Worm (Caenorhabditis elegans): Measurements from ENCODE around the gene str-33.

Gene str-33

DNA sequence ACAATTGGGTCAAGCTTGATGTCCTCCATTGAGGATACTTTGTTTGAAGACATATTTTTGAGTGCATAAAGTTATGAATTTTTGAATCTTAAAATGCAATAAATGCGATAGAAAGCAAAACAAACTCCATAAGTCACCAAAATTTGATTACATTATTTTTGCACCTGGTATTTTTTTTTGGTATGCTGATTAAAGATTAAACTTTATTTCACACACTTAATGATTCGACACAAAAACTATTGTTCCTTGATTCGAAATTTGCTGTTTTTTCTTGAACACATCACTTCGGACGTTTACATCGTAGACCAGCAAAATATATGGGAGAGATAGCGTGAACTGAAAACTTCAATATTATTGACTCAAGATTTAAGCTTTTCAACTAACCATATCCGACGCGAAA lies 11.9 kb downstream of the str-33 start, which contains the start of gene srg-61:
Gene srg-61 (minus strand): TSS at position 101 of the 400 bp plus-strand sequence.
- TF ChIP-seq F52B5.7 (tag; optimal IDR thresholded peaks at IDR 0.05) (no peak), ama-1 (optimal IDR thresholded peaks at IDR 0.05) (no peak), ama-1 (GFP tag; optimal IDR thresholded peaks at IDR 0.05) (no peak), K12H6.12 (tag; optimal IDR thresholded peaks at IDR 0.05) (no peak), zfh-2 (GFP tag; conservative IDR thresholded peaks at IDR 0.05) (no peak), ztf-3 (GFP tag; optimal IDR thresholded peaks at IDR 0.05) (no peak), F33H1.4 (GFP tag; IDR thresholded peaks at IDR 0.05) (no peak), B0035.1 (tag; optimal IDR thresholded peaks at IDR 0.05) (no peak), ets-4 (GFP tag; optimal IDR thresholded peaks at IDR 0.05) (no peak), bed-2 (GFP tag; IDR thresholded peaks at IDR 0.05) (no peak), chd-7 (tag; optimal IDR thresholded peaks at IDR 0.05) (no peak), T26A5.8 (tag; optimal IDR thresholded peaks at IDR 0.05) (no peak), lin-26 (GFP tag; IDR thresholded peaks at IDR 0.05) (no peak), mel-28 (tag; optimal IDR thresholded peaks at IDR 0.05; ENCODE audit: borderline replicate concordance) (no peak), let-526 (GFP tag; IDR thresholded peaks at IDR 0.05) (no peak), ZK185.1 (tag; optimal IDR thresholded peaks at IDR 0.05; ENCODE audit: poor library complexity, severe bottlenecking) (no peak), Y56A3A.18 (GFP tag; IDR thresholded peaks at IDR 0.05) (no peak), sdz-38 (tag; optimal IDR thresholded peaks at IDR 0.05) (no peak), dpl-1 (GFP tag; optimal IDR thresholded peaks at IDR 0.05) (no peak), cebp-2 (GFP tag; IDR thresholded peaks at IDR 0.05) (no peak)

DNA sequence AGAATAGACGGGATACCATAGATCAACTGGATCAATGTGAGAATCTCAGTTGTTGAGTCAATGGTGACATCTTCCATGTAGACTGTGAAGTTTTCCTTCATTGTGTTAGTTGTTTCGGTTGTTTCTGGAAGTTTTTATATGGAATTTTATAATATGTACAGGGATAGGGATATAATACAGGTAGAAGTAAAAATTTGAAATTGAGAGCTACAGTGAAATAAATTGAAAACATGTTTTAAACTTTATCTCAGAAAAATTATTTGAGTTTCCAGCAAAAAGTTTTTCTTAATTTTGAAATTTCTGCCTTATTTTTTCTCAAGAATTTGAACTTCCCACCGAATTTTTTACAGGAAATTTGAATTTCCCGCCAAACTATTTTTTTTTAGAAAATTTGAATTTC lies 14.0 kb downstream of the str-33 start, which contains the start of gene srg-62:
Gene srg-62 (minus strand): TSS at position 101 of the 400 bp plus-strand sequence.
- TF ChIP-seq madf-10 (tag; optimal IDR thresholded peaks at IDR 0.05) = no peak
- no peak for TF ChIP-seq F57A8.1 (GFP tag; optimal IDR thresholded peaks at IDR 0.05)
- TF ChIP-seq ztf-25 (GFP tag; IDR thresholded peaks at IDR 0.05) = no peak
- no peak for TF ChIP-seq pha-4 (tag; optimal IDR thresholded peaks at IDR 0.05)
- TF ChIP-seq madf-8 (GFP tag; conservative IDR thresholded peaks at IDR 0.05) = no peak
- TF ChIP-seq mxl-1 (tag; optimal IDR thresholded peaks at IDR 0.05) = no peak
- TF ChIP-seq tbx-9 (tag; optimal IDR thresholded peaks at IDR 0.05; ENCODE audit: borderline replicate concordance) = no peak
- no peak for TF ChIP-seq ccch-3 (GFP tag; optimal IDR thresholded peaks at IDR 0.05)
- TF ChIP-seq tbp1 (GFP tag; optimal IDR thresholded peaks at IDR 0.05) = no peak

DNA sequence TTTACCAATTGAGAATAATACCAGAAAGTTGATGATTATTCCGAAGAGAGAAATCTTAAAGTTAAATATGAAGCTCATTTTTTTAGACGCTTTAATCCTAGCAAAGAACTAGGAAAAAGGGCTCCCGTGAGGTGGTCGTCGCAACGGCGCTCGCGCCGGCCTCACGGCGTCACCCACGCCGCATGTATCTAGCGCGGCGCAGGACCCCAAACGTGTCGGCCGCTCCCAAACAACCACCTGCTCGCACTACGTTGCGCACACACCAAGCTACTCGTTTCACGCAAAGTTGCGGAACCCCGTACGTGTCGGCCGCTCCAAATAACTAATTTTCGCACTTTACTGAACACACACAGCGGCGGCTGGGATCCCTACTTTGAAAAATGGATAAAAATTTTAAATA lies 18.1 kb downstream of the str-33 start:
- TF ChIP-seq ceh-27 (GFP tag; optimal IDR thresholded peaks at IDR 0.05) (no peak), snpc-4 (GFP tag; optimal IDR thresholded peaks at IDR 0.05) (no peak), snpc-4 (tag; optimal IDR thresholded peaks at IDR 0.05) (peak in 1 of 4 experiments; percentile 71), madf-10 (tag; optimal IDR thresholded peaks at IDR 0.05) (no peak), D2030.7 (GFP tag; IDR thresholded peaks at IDR 0.05) (no peak), F49E8.2 (tag; optimal IDR thresholded peaks at IDR 0.05; ENCODE audit: insufficient read depth) (no peak), rec-8 (tag; optimal IDR thresholded peaks at IDR 0.05) (no peak), rpc-1 (optimal IDR thresholded peaks at IDR 0.05) (no peak), rpc-1 (tag; optimal IDR thresholded peaks at IDR 0.05) (no peak), zfh-2 (GFP tag; conservative IDR thresholded peaks at IDR 0.05) (no peak; the same call in 1 of the 2 replicates), nfyb-1 (GFP tag; IDR thresholded peaks at IDR 0.05) (0 out of 2 replicates have a peak, but pooled peaks have one; percentile 28), egrh-3 (GFP tag; IDR thresholded peaks at IDR 0.05) (peak; percentile 65; the same call in 1 of the 2 replicates), Y67H2A.10 (GFP tag; conservative IDR thresholded peaks at IDR 0.05) (no peak), let-607 (tag; optimal IDR thresholded peaks at IDR 0.05) (no peak), madf-3 (GFP tag; IDR thresholded peaks at IDR 0.05) (no peak), Y53G8AR.9 (GFP tag; conservative IDR thresholded peaks at IDR 0.05) (no peak), pha-4 (tag; optimal IDR thresholded peaks at IDR 0.05) (no peak), madf-6 (GFP tag; IDR thresholded peaks at IDR 0.05) (no peak), nhr-80 (tag; optimal IDR thresholded peaks at IDR 0.05) (no peak), unc-130 (GFP tag; optimal IDR thresholded peaks at IDR 0.05) (no peak)
